Fruit fly (Drosophila melanogaster) whole organism, embryonic: ENCODE results near the gene mrva.

ENCODE experiments used
- CG10366 ChIP-seq: fragments of 200-800 bp; sonication (Bioruptor generic); IDR thresholded peaks from 2 replicates; pipeline ENCODE4 v1.3.6; 2022; ENCODE audit warnings: missing biosample characterization, missing genetic modification characterization
- CG10565 ChIP-seq: fragments of 200-800 bp; sonication (Bioruptor generic); optimal IDR thresholded peaks from 3 replicates; lab custom pipeline; 2016; ENCODE audit warnings: missing biosample characterization, mild to moderate bottlenecking, missing genetic modification characterization
- CG1233 ChIP-seq: fragments of 200-800 bp; sonication (Bioruptor generic); optimal IDR thresholded peaks from 4 replicates; lab custom pipeline; 2018; ENCODE audit warnings: missing biosample characterization, mild to moderate bottlenecking, missing genetic modification characterization
- CG14014 ChIP-seq: fragments of 200-800 bp; sonication (Bioruptor generic); IDR thresholded peaks from 2 replicates; pipeline ENCODE4 v1.3.6; 2022; ENCODE audit warnings: missing biosample characterization, missing genetic modification characterization
- CG17328 ChIP-seq: fragments of 200-800 bp; sonication (Bioruptor generic); IDR thresholded peaks from 2 replicates; pipeline ENCODE4 v1.3.6; 2022; ENCODE audit warnings: missing biosample characterization, missing genetic modification characterization
- CG18599 ChIP-seq: fragments of 200-800 bp; sonication (Bioruptor generic); optimal IDR thresholded peaks from 3 replicates; lab custom pipeline; 2017; ENCODE audit warnings: missing biosample characterization, missing genetic modification characterization, mild to moderate bottlenecking, moderate library complexity, missing genetic modification reagents
- CG2202 ChIP-seq: fragments of 200-800 bp; sonication (Bioruptor generic); optimal IDR thresholded peaks from 2 replicates; lab custom pipeline; 2018; ENCODE audit warnings: missing biosample characterization, mild to moderate bottlenecking, missing genetic modification characterization
- CG32767 ChIP-seq: fragments of 200-800 bp; sonication (Bioruptor generic); IDR thresholded peaks from 2 replicates; pipeline ENCODE4 v1.3.6; 2022; ENCODE audit warnings: missing biosample characterization, missing genetic modification characterization
- CG3726 ChIP-seq: fragments of 200-800 bp; sonication (Bioruptor generic); IDR thresholded peaks from 3 replicates; pipeline ENCODE4, ENCODE4 v1.3.6; 2022; ENCODE audit warnings: missing biosample characterization, missing genetic modification characterization
- CG3995 ChIP-seq: fragments of 200-800 bp; sonication (Bioruptor generic); optimal IDR thresholded peaks from 3 replicates; lab custom pipeline; 2016; ENCODE audit warnings: missing biosample characterization, missing genetic modification characterization
- CG4404 ChIP-seq: fragments of 200-800 bp; sonication (Bioruptor generic); IDR thresholded peaks from 2 replicates; pipeline ENCODE4 v1.3.6; 2022; ENCODE audit warnings: missing biosample characterization, missing genetic modification characterization
- CG4424 ChIP-seq: fragments of 200-800 bp; sonication (Bioruptor generic); optimal IDR thresholded peaks from 3 replicates; lab custom pipeline; 2016; ENCODE audit warnings: missing biosample characterization, missing genetic modification characterization
- CG5180 ChIP-seq: fragments of 200-800 bp; sonication (Bioruptor generic); optimal IDR thresholded peaks from 3 replicates; lab custom pipeline; 2017; ENCODE audit warnings: missing biosample characterization, missing genetic modification characterization, mild to moderate bottlenecking, moderate library complexity, missing genetic modification reagents
- CG6683 ChIP-seq: fragments of 200-800 bp; sonication (Bioruptor generic); optimal IDR thresholded peaks from 2 replicates; lab custom pipeline; 2017; ENCODE audit warnings: missing biosample characterization, mild to moderate bottlenecking, missing genetic modification characterization, missing genetic modification reagents
- CG7928 ChIP-seq: fragments of 200-800 bp; sonication (Bioruptor generic); optimal IDR thresholded peaks from 2 replicates; lab custom pipeline; 2017; ENCODE audit warnings: missing biosample characterization, mild to moderate bottlenecking, missing genetic modification characterization
- CG9215 ChIP-seq: fragments of 200-800 bp; sonication (Bioruptor generic); IDR thresholded peaks from 2 replicates; pipeline ENCODE4 v1.3.6; 2022; ENCODE audit warnings: missing biosample characterization, missing genetic modification characterization
- CG9817 ChIP-seq: fragments of 200-800 bp; sonication (Bioruptor generic); optimal IDR thresholded peaks from 2 replicates; lab custom pipeline; 2018; ENCODE audit warnings: missing biosample characterization, mild to moderate bottlenecking, missing genetic modification characterization, moderate library complexity
- CTCF ChIP-seq: fragments of 200-800 bp; sonication (Bioruptor generic); optimal IDR thresholded peaks from 2 replicates; lab custom pipeline; 2017; ENCODE audit warnings: missing biosample characterization, mild to moderate bottlenecking, missing genetic modification characterization, moderate library complexity
- Fer1 ChIP-seq: fragments of 200-800 bp; sonication (Bioruptor generic); optimal IDR thresholded peaks from 2 replicates; lab custom pipeline; 2017; ENCODE audit warnings: missing biosample characterization, mild to moderate bottlenecking, missing genetic modification characterization
- Gsc ChIP-seq: fragments of 200-800 bp; sonication (Bioruptor generic); IDR thresholded peaks from 2 replicates; pipeline ENCODE4 v1.3.6; 2022; ENCODE audit warnings: missing biosample characterization, missing genetic modification characterization
- Hr3 ChIP-seq: fragments of 200-800 bp; sonication (Bioruptor generic); optimal IDR thresholded peaks from 3 replicates; lab custom pipeline; 2016; ENCODE audit warnings: missing biosample characterization, missing genetic modification characterization
- Max ChIP-seq: fragments of 200-800 bp; sonication (Bioruptor generic); optimal IDR thresholded peaks from 2 replicates; lab custom pipeline; 2016; ENCODE audit warnings: missing biosample characterization, mild to moderate bottlenecking, missing genetic modification characterization
- Mrtf ChIP-seq: fragments of 200-800 bp; sonication (Bioruptor generic); IDR thresholded peaks from 3 replicates; pipeline ENCODE4 v1.3.6; 2022; ENCODE audit warnings: missing biosample characterization, missing genetic modification characterization
- Myb ChIP-seq: fragments of 200-800 bp; sonication (Bioruptor generic); optimal IDR thresholded peaks from 2 replicates; lab custom pipeline; 2016; ENCODE audit warnings: missing biosample characterization, missing genetic modification characterization
- NK7.1 ChIP-seq: fragments of 200-800 bp; sonication (Bioruptor generic); optimal IDR thresholded peaks from 3 replicates; lab custom pipeline; 2016; ENCODE audit warnings: missing biosample characterization, missing genetic modification characterization
- Poxn ChIP-seq: fragments of 200-800 bp; sonication (Bioruptor generic); IDR thresholded peaks from 2 replicates; pipeline ENCODE4 v1.3.6; 2022; ENCODE audit warnings: missing biosample characterization, missing genetic modification characterization
- Ravus ChIP-seq: fragments of 200-800 bp; sonication (Bioruptor generic); IDR thresholded peaks from 2 replicates; pipeline ENCODE4 v1.3.6; 2022; ENCODE audit warnings: missing biosample characterization, missing genetic modification characterization
- Rfx ChIP-seq: fragments of 200-800 bp; sonication (Bioruptor generic); IDR thresholded peaks from 2 replicates; pipeline ENCODE4 v1.3.6; 2022; ENCODE audit warnings: missing biosample characterization, missing genetic modification characterization
- Sin3A ChIP-seq: fragments of >200 bp; optimal IDR thresholded peaks from 2 replicates; lab custom pipeline; 2018
- Ssrp ChIP-seq: fragments of 200-800 bp; sonication (Bioruptor generic); optimal IDR thresholded peaks from 2 replicates; lab custom pipeline; 2018; ENCODE audit warnings: missing biosample characterization, mild to moderate bottlenecking, missing genetic modification characterization, moderate library complexity
- abd-A ChIP-seq: fragments of 200-800 bp; sonication (Bioruptor generic); optimal IDR thresholded peaks from 3 replicates; lab custom pipeline; 2019; ENCODE audit warnings: missing biosample characterization, mild to moderate bottlenecking, missing genetic modification characterization, moderate library complexity
- ac ChIP-seq: fragments of 200-800 bp; sonication (Bioruptor generic); optimal IDR thresholded peaks from 3 replicates; lab custom pipeline; 2017; ENCODE audit warnings: missing biosample characterization, mild to moderate bottlenecking, missing genetic modification characterization
- al ChIP-seq: fragments of 200-800 bp; sonication (Bioruptor generic); IDR thresholded peaks from 2 replicates; pipeline ENCODE4 v1.3.6; 2022; ENCODE audit warnings: missing biosample characterization, missing genetic modification characterization
- caup ChIP-seq: fragments of 200-800 bp; sonication (Bioruptor generic); optimal IDR thresholded peaks from 3 replicates; lab custom pipeline; 2017; ENCODE audit warnings: missing biosample characterization, mild to moderate bottlenecking, missing genetic modification characterization, moderate library complexity; ENCODE audit not compliant: severe bottlenecking
- chinmo ChIP-seq: fragments of 200-800 bp; sonication (Bioruptor generic); IDR thresholded peaks from 4 replicates; pipeline ENCODE4 v1.3.6; 2022; ENCODE audit warnings: missing biosample characterization, missing genetic modification characterization; ENCODE audit not compliant: partially characterized antibody
- crc ChIP-seq: fragments of 200-800 bp; sonication (Bioruptor generic); optimal IDR thresholded peaks from 2 replicates; lab custom pipeline; 2016; ENCODE audit warnings: missing biosample characterization, missing genetic modification characterization
- cwo ChIP-seq: fragments of 200-800 bp; sonication (Bioruptor generic); optimal IDR thresholded peaks from 3 replicates; lab custom pipeline; 2017; ENCODE audit warnings: missing biosample characterization, missing genetic modification characterization, mild to moderate bottlenecking, moderate library complexity, missing genetic modification reagents
- da ChIP-seq: fragments of 200-800 bp; sonication (Bioruptor generic); optimal IDR thresholded peaks from 2 replicates; lab custom pipeline; 2016; ENCODE audit warnings: missing biosample characterization, missing genetic modification characterization
- dan ChIP-seq: fragments of 200-800 bp; sonication (Bioruptor generic); IDR thresholded peaks from 2 replicates; pipeline ENCODE4 v1.3.6; 2022; ENCODE audit warnings: missing biosample characterization, missing genetic modification characterization
- dm ChIP-seq: fragments of 200-800 bp; sonication (Bioruptor generic); optimal IDR thresholded peaks from 3 replicates; lab custom pipeline; 2016; ENCODE audit warnings: missing biosample characterization, missing genetic modification characterization
- gt ChIP-seq: fragments of 200-800 bp; sonication (Bioruptor generic); IDR thresholded peaks from 2 replicates; pipeline ENCODE4 v1.3.6; 2022; ENCODE audit warnings: missing biosample characterization, missing genetic modification characterization
- hkb ChIP-seq, 2 experiments: fragments of 200-800 bp in 1 of 2; fragments of >200 bp in 1 of 2; sonication (Bioruptor generic) in 1 of 2; IDR thresholded peaks in 1 of 2; optimal IDR thresholded peaks in 1 of 2; 2 replicates each; pipeline versions ENCODE4 v1.3.6 to Lab custom; 2017 to 2022; ENCODE audit warnings: missing biosample characterization in 1 of 2, missing genetic modification characterization in 1 of 2
- jigr1 ChIP-seq: fragments of 200-800 bp; sonication (Bioruptor generic); IDR thresholded peaks from 3 replicates; pipeline ENCODE4 v1.3.6; 2022; ENCODE audit warnings: missing biosample characterization, missing genetic modification characterization
- mam ChIP-seq: fragments of 200-800 bp; sonication (Bioruptor generic); optimal IDR thresholded peaks from 3 replicates; lab custom pipeline; 2016; ENCODE audit warnings: missing biosample characterization, missing genetic modification characterization
- oc ChIP-seq: fragments of 200-800 bp; sonication (Bioruptor generic); optimal IDR thresholded peaks from 2 replicates; lab custom pipeline; 2018; ENCODE audit warnings: missing biosample characterization, mild to moderate bottlenecking, missing genetic modification characterization, moderate library complexity
- pho ChIP-seq: fragments of 200-800 bp; sonication (Bioruptor generic); optimal IDR thresholded peaks from 2 replicates; lab custom pipeline; 2016; ENCODE audit warnings: missing biosample characterization, missing genetic modification characterization
- scrt ChIP-seq: fragments of 200-800 bp; sonication (Bioruptor generic); optimal IDR thresholded peaks from 2 replicates; lab custom pipeline; 2018; ENCODE audit warnings: missing biosample characterization, mild to moderate bottlenecking, missing genetic modification characterization, moderate library complexity
- sens ChIP-seq: fragments of 200-800 bp; sonication (Bioruptor generic); peaks from one replicate; lab custom pipeline; 2016; ENCODE audit warnings: missing biosample characterization, missing genetic modification characterization
- tna ChIP-seq: fragments of 200-800 bp; sonication (Bioruptor generic); IDR thresholded peaks from 2 replicates; pipeline ENCODE4 v1.3.6; 2022; ENCODE audit warnings: missing biosample characterization, missing genetic modification characterization; ENCODE audit not compliant: partially characterized antibody
- wor ChIP-seq: fragments of 200-800 bp; sonication (Bioruptor generic); IDR thresholded peaks from 2 replicates; pipeline ENCODE4 v1.3.6; 2022; ENCODE audit warnings: missing biosample characterization, missing genetic modification characterization

mrva gene

DNA sequence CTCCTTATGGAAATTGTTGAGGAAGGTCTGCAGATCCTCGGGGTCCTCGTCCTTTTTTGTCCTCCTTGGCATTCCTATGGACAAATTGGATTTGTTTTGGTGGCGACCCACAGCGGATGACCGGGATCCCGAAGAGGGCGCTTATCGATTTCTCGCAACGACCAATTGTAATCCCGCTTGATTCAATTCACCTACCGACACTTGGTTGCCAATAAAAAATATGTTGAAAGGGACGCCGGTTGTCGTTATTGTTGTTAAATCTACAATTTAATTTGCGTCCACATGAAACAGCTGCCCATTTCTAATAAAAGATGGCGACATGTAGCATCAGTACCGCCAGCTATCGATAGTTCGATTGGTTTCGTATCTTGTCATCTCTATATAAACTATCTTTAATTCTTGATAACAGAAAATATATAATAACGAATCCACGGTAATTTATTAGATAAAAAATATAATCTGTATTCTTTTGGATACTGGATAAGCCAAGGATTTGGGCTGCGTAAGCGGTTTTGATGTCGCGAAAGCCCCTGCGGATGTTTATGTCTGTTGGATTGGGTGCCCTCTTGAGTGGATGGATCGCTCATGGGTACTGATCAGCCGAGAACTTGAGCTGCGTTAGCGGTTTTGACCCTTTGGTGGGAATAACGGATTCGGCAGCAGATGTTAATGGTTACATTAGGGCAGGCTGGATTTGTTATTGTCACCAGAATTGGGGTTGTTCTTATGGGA lies 27.9 kb upstream of the mrva start, which contains the start of gene CTCF (continued):
- TF ChIP-seq CG2202 (tag; lab: Kevin White, UChicago), result no peak
- 0 out of 4 replicates have a peak, but pooled peaks have one; percentile 50 for TF ChIP-seq chinmo (GFP tag; lab: Robert Waterston, UW)
- peak; percentile 13 for TF ChIP-seq Hr3 (GFP tag; lab: Kevin White, UChicago)
- peak; percentile 20 for TF ChIP-seq NK7.1 (GFP tag; lab: Kevin White, UChicago)
- no peak for TF ChIP-seq CG4404 (GFP tag; lab: Robert Waterston, UW)
- no peak for TF ChIP-seq CG32767 (GFP tag; lab: Robert Waterston, UW)
- no peak for TF ChIP-seq CG6683 (GFP tag; lab: Kevin White, UChicago)
- no peak for TF ChIP-seq crc (GFP tag; lab: Kevin White, UChicago)
- TF ChIP-seq CG9215 (GFP tag; lab: Robert Waterston, UW), result no peak
- no peak for TF ChIP-seq CG5180 (GFP tag; lab: Kevin White, UChicago)
- TF ChIP-seq dm, result peak; percentile 47
- peak; percentile 63; the same call in 1 of the 2 replicates for TF ChIP-seq Rfx (GFP tag; lab: Robert Waterston, UW)
- TF ChIP-seq Poxn (GFP tag; lab: Robert Waterston, UW), result no peak
- no peak for TF ChIP-seq ac
- TF ChIP-seq Ssrp (tag; lab: Kevin White, UChicago), result no peak
- peak; percentile 100 for TF ChIP-seq CTCF (GFP tag; lab: Kevin White, UChicago)
- TF ChIP-seq Gsc (GFP tag; lab: Robert Waterston, UW), result no peak
- 0 out of 2 replicates have a peak, but pooled peaks have one; percentile 6 for TF ChIP-seq CG14014 (GFP tag; lab: Robert Waterston, UW)
- no peak for TF ChIP-seq pho
- TF ChIP-seq CG10366, result peak; percentile 42; the same call in 1 of the 2 replicates
- no peak for TF ChIP-seq CG3995 (GFP tag; lab: Kevin White, UChicago)
- peak; percentile 62 for TF ChIP-seq Fer1 (GFP tag; lab: Kevin White, UChicago)
- peak; percentile 43 for TF ChIP-seq CG4424 (GFP tag; lab: Kevin White, UChicago)
- peak; percentile 44 for TF ChIP-seq Sin3A
- TF ChIP-seq cwo, result no peak
- peak; percentile 21 for TF ChIP-seq da
- TF ChIP-seq Myb (GFP tag; lab: Kevin White, UChicago), result peak; percentile 60
- peak; percentile 87 for TF ChIP-seq sens (GFP tag; lab: Kevin White, UChicago)
- TF ChIP-seq CG1233 (GFP tag; lab: Kevin White, UChicago), result peak; percentile 38
- no peak; the same call in 2 of the 3 replicates for TF ChIP-seq jigr1 (GFP tag; lab: Robert Waterston, UW)
- TF ChIP-seq oc (tag; lab: Kevin White, UChicago), result no peak
- no peak for TF ChIP-seq Ravus (GFP tag; lab: Robert Waterston, UW)
- TF ChIP-seq CG7928 (GFP tag; lab: Kevin White, UChicago), result no peak
- peak; percentile 16 for TF ChIP-seq CG9817 (tag; lab: Kevin White, UChicago)
- no peak for TF ChIP-seq CG3726 (GFP tag; lab: Robert Waterston, UW)
- TF ChIP-seq CG10565 (GFP tag; lab: Kevin White, UChicago), result no peak
- peak; percentile 73 for TF ChIP-seq Max (GFP tag; lab: Kevin White, UChicago)
- TF ChIP-seq caup, result peak; percentile 23
- TF ChIP-seq scrt, result no peak
- peak; percentile 23 for TF ChIP-seq mam
- TF ChIP-seq hkb (optimal IDR thresholded peaks at IDR 0.05; lab: Kevin White, UChicago), result no peak
- TF ChIP-seq hkb (GFP tag; IDR thresholded peaks at IDR 0.05; lab: Robert Waterston, UW), result 0 out of 2 replicates have a peak, but pooled peaks have one; percentile 31
- no peak for TF ChIP-seq al (GFP tag; lab: Robert Waterston, UW)
- TF ChIP-seq CG17328 (GFP tag; lab: Robert Waterston, UW), result no peak
- TF ChIP-seq CG18599 (GFP tag; lab: Kevin White, UChicago), result no peak
- TF ChIP-seq wor (GFP tag; lab: Robert Waterston, UW), result no peak; the same call in 1 of the 2 replicates
- no peak for TF ChIP-seq dan (GFP tag; lab: Robert Waterston, UW)
- TF ChIP-seq abd-A (tag; lab: Kevin White, UChicago), result no peak
- peak; percentile 61; the same call in 1 of the 2 replicates for TF ChIP-seq tna (GFP tag; lab: Robert Waterston, UW)
- TF ChIP-seq Mrtf, result 0 out of 3 replicates have a peak, but pooled peaks have one; percentile 48
- TF ChIP-seq gt (GFP tag; lab: Robert Waterston, UW), result peak; percentile 22; the same call in 1 of the 2 replicates
